Worm (Caenorhabditis elegans): Measurements from ENCODE around the gene M04B2.6.

M04B2.6 gene

DNA sequence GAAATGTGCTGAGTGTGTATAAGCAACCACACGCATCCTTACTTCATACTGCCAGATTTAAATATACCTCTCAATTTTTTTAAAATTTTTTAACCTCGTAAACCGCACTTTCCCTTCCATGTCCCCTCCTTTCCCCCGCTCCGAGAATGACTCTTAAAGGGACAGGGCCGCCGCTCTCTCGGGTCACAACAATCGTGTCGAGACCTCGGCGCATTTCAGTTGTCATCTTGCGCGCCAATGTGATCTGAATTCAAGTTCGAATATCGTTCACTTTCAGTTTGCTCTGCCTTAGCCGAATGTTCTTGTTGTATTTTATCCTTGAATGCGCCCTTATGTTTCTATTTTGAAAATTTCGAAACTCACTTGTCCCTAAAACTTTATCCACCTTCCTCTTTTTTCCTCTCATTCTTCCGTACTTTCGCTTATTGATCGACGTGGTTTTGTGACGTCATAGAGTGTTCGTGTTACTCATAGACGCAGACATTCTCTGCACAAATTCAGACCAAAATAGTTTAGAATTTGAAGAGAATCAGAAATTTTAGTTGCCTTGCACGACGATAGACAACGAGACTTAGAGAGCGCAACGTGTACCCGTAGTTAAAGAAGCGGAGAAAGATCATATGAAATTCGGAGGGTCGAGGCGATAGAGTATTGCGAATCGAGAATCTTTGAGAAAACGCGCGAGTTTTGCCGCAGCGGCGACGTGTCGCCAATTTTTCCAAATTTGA, 11.8 kb upstream of the M04B2.6 start (continued):
- TF ChIP-seq B0019.2 (GFP tag; conservative IDR thresholded peaks at IDR 0.05) (no peak), D2030.7 (GFP tag; IDR thresholded peaks at IDR 0.05) (no peak), ceh-100 (GFP tag; IDR thresholded peaks at IDR 0.05) (no peak), snpc-1.1 (tag; optimal IDR thresholded peaks at IDR 0.05; ENCODE audit: insufficient read depth) (no peak), sea-2 (GFP tag; IDR thresholded peaks at IDR 0.05) (no peak), him-1 (tag; optimal IDR thresholded peaks at IDR 0.05) (no peak), C17E4.6 (GFP tag; IDR thresholded peaks at IDR 0.05) (no peak), madf-6 (GFP tag; IDR thresholded peaks at IDR 0.05) (peak; percentile 80), ztf-22 (GFP tag; optimal IDR thresholded peaks at IDR 0.05) (no peak), lsl-1 (GFP tag; optimal IDR thresholded peaks at IDR 0.05) (no peak), unc-130 (GFP tag; optimal IDR thresholded peaks at IDR 0.05) (no peak), zim-3 (tag; optimal IDR thresholded peaks at IDR 0.05) (no peak), madf-8 (GFP tag; conservative IDR thresholded peaks at IDR 0.05) (peak; percentile 40; the same call in 1 of the 2 replicates), hlh-26 (GFP tag; conservative IDR thresholded peaks at IDR 0.05) (no peak), egrh-3 (GFP tag; IDR thresholded peaks at IDR 0.05) (no peak), aptf-3 (GFP tag; IDR thresholded peaks at IDR 0.05) (no peak), pbrm-1 (GFP tag; IDR thresholded peaks at IDR 0.05) (no peak), unc-62 (GFP tag; optimal IDR thresholded peaks at IDR 0.05) (no peak), hmg-20 (GFP tag; IDR thresholded peaks at IDR 0.05) (no peak), hsf-1 (GFP tag; IDR thresholded peaks at IDR 0.05) (0 out of 2 replicates have a peak, but pooled peaks have one; percentile 48)

DNA sequence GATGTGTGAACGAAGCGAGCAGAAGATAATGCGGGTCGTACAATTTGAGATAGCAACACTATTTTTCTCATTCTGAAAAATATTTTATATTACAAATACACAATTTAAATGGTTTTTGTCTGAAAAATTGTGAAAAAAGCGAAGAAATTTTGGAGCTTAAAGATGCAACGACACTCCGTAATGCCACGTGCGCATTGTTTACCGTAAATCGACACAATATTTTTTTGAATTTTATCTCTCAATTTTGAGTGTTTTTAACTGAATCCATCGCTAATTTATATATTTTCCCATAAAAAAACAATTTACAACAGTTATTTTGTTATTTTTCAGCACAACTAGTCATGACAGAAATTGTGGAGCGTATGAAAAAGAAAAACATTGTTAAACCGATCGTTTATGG, 10.4 kb upstream of the M04B2.6 start, which contains the start of the genes M04B2.4 and gfl-1:
Gene M04B2.4, minus strand, starts transcription at position 72 of the 400 bp plus-strand sequence.
Gene gfl-1, plus strand, starts transcription at position 331 of the 400 bp plus-strand sequence.
- TF ChIP-seq K11D2.4 (GFP tag; IDR thresholded peaks at IDR 0.05) = no peak
- TF ChIP-seq attf-3 (GFP tag; conservative IDR thresholded peaks at IDR 0.05) = peak; percentile 95

- TF ChIP-seq nfya-1 (tag; optimal IDR thresholded peaks at IDR 0.05; ENCODE audit: borderline replicate concordance, insufficient read depth) = no peak
- no peak for TF ChIP-seq aptf-3 (GFP tag; IDR thresholded peaks at IDR 0.05)
- no peak for TF ChIP-seq T07F8.4 (tag; optimal IDR thresholded peaks at IDR 0.05)
- TF ChIP-seq unc-130 (GFP tag; optimal IDR thresholded peaks at IDR 0.05) = no peak
- TF ChIP-seq K12H6.12 (tag; optimal IDR thresholded peaks at IDR 0.05) = no peak
- TF ChIP-seq nhr-80 (tag; optimal IDR thresholded peaks at IDR 0.05) = no peak
- no peak for TF ChIP-seq attf-3 (GFP tag; conservative IDR thresholded peaks at IDR 0.05)
These were observed 6.1 kb downstream of the M04B2.6 start, which contains the start of gene twk-25 for ce11 chrIV:11504416-11504815. TSS of gene twk-25 (plus strand) at chrIV:11504716.

DNA sequence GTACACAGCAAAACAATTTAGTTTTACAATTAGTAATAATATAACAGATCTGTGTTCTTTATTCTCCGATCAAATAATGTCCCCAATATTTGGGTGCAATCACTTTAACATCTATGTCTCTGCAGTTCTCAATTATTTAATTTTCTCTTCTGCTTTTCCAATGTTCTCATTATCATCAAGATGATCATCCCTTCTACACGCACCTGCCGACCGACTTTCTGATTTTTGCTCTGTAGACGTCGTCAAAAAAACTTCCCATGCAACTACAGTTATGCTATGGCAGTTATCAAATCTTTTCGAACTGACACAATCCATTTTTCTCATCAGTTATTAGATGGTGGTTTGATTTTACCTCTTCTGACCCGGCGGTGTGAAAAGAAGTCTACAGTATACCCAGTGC, 6.9 kb downstream of the M04B2.6 start:
- no peak for TF ChIP-seq Y53G8AR.9 (GFP tag; conservative IDR thresholded peaks at IDR 0.05)
- TF ChIP-seq T07F8.4 (tag; optimal IDR thresholded peaks at IDR 0.05) = no peak
- no peak for TF ChIP-seq lir-1 (GFP tag; conservative IDR thresholded peaks at IDR 0.05)
- no peak for TF ChIP-seq ceh-40 (GFP tag; IDR thresholded peaks at IDR 0.05)
- TF ChIP-seq nhr-120 (GFP tag; IDR thresholded peaks at IDR 0.05) = no peak
- no peak for TF ChIP-seq unc-130 (GFP tag; optimal IDR thresholded peaks at IDR 0.05)
- TF ChIP-seq lin-26 (GFP tag; IDR thresholded peaks at IDR 0.05) = no peak
- no peak for TF ChIP-seq egl-44 (GFP tag; IDR thresholded peaks at IDR 0.05)
- no peak for TF ChIP-seq mel-28 (tag; optimal IDR thresholded peaks at IDR 0.05; ENCODE audit: borderline replicate concordance)
- TF ChIP-seq unc-62 (GFP tag; optimal IDR thresholded peaks at IDR 0.05) = no peak
- no peak for TF ChIP-seq nhr-27 (tag; optimal IDR thresholded peaks at IDR 0.05)
- TF ChIP-seq chd-7 (tag; optimal IDR thresholded peaks at IDR 0.05) = no peak
- TF ChIP-seq nhr-179 (tag; optimal IDR thresholded peaks at IDR 0.05) = no peak
- TF ChIP-seq ceh-100 (GFP tag; IDR thresholded peaks at IDR 0.05) = no peak
- TF ChIP-seq lin-40 (tag; optimal IDR thresholded peaks at IDR 0.05) = no peak
- TF ChIP-seq madf-3 (GFP tag; IDR thresholded peaks at IDR 0.05) = no peak
- no peak for TF ChIP-seq him-1 (tag; optimal IDR thresholded peaks at IDR 0.05)
- no peak for TF ChIP-seq lag-1 (GFP tag; IDR thresholded peaks at IDR 0.05)

All from whole organism, young adult.